Worm (Caenorhabditis elegans) whole organism, late embryonic: ENCODE results near the gene F37C4.4.

Source experiments
- F13H6.1 ChIP-seq: sonication (generic microtip); optimal IDR thresholded peaks from 2 replicates; lab custom pipeline; 2016; ENCODE audit warnings: missing genetic modification characterization, missing compliant biosample characterization
- K02D7.2 ChIP-seq: sonication (generic microtip); optimal IDR thresholded peaks from 2 replicates; lab custom pipeline; 2017; ENCODE audit warnings: mild to moderate bottlenecking, missing genetic modification characterization, missing compliant biosample characterization
- K09A11.1 ChIP-seq: sonication (generic microtip); optimal IDR thresholded peaks from 2 replicates; lab custom pipeline; 2017; ENCODE audit warnings: antibody characterized with exemption, mild to moderate bottlenecking, missing genetic modification characterization, missing compliant biosample characterization; ENCODE audit not compliant: insufficient read depth
- T23F11.4 ChIP-seq: fragments of 200-800 bp; sonication (Bioruptor generic); optimal IDR thresholded peaks from 2 replicates; lab custom pipeline; 2018; ENCODE audit warnings: mild to moderate bottlenecking, missing genetic modification characterization, missing compliant biosample characterization
- Y22D7AL.16 ChIP-seq: sonication (generic microtip); optimal IDR thresholded peaks from 2 replicates; lab custom pipeline; 2016; ENCODE audit warnings: missing genetic modification characterization, missing compliant biosample characterization
- ahr-1 ChIP-seq: sonication (generic microtip); optimal IDR thresholded peaks from 2 replicates; lab custom pipeline; 2016; ENCODE audit warnings: missing genetic modification characterization, missing compliant biosample characterization
- ama-1 ChIP-seq: fragments of 150-350 bp; optimal IDR thresholded peaks from 2 replicates; lab custom pipeline; 2014
- ceh-2 ChIP-seq: sonication (generic microtip); optimal IDR thresholded peaks from 2 replicates; lab custom pipeline; 2016; ENCODE audit warnings: missing genotype, missing genetic modification characterization, missing compliant biosample characterization
- ceh-22 ChIP-seq: sonication (generic microtip); optimal IDR thresholded peaks from 2 replicates; lab custom pipeline; 2017; ENCODE audit warnings: missing biosample characterization, missing genetic modification characterization
- ceh-24 ChIP-seq: sonication (generic microtip); optimal IDR thresholded peaks from 2 replicates; lab custom pipeline; 2016; ENCODE audit warnings: mild to moderate bottlenecking, missing genetic modification characterization, missing compliant biosample characterization
- ceh-34 ChIP-seq: sonication (generic microtip); optimal IDR thresholded peaks from 2 replicates; lab custom pipeline; 2016; ENCODE audit warnings: mild to moderate bottlenecking, missing genetic modification characterization, missing compliant biosample characterization
- ceh-45 ChIP-seq: fragments of 200-800 bp; sonication (Bioruptor generic); IDR thresholded peaks from 2 replicates; pipeline ENCODE4 v1.3.6; 2022; ENCODE audit warnings: missing genetic modification reagents, missing genetic modification characterization, missing compliant biosample characterization
- ceh-6 ChIP-seq: fragments of 200-800 bp; sonication (Bioruptor generic); optimal IDR thresholded peaks from 2 replicates; lab custom pipeline; 2018; ENCODE audit warnings: mild to moderate bottlenecking, missing genetic modification characterization, missing compliant biosample characterization
- che-1 ChIP-seq: sonication (generic microtip); optimal IDR thresholded peaks from 2 replicates; lab custom pipeline; 2016; ENCODE audit warnings: mild to moderate bottlenecking, missing genetic modification characterization, missing compliant biosample characterization
- dve-1 ChIP-seq: sonication (generic microtip); optimal IDR thresholded peaks from 2 replicates; lab custom pipeline; 2017; ENCODE audit warnings: antibody characterized with exemption, mild to moderate bottlenecking, missing genetic modification characterization, missing compliant biosample characterization
- elt-2 ChIP-seq: sonication (generic microtip); optimal IDR thresholded peaks from 2 replicates; lab custom pipeline; 2016; ENCODE audit warnings: missing genetic modification reagents, missing genetic modification characterization, missing compliant biosample characterization
- elt-4 ChIP-seq: sonication (generic microtip); optimal IDR thresholded peaks from 2 replicates; lab custom pipeline; 2016; ENCODE audit warnings: missing genetic modification characterization, missing compliant biosample characterization
- ets-4 ChIP-seq: sonication (generic microtip); optimal IDR thresholded peaks from 2 replicates; lab custom pipeline; 2016; ENCODE audit warnings: missing genetic modification characterization, missing compliant biosample characterization
- fax-1 ChIP-seq: sonication (generic microtip); optimal IDR thresholded peaks from 2 replicates; lab custom pipeline; 2016; ENCODE audit warnings: missing genotype, missing genetic modification characterization, missing compliant biosample characterization
- fkh-6 ChIP-seq: sonication (generic microtip); optimal IDR thresholded peaks from 2 replicates; lab custom pipeline; 2016; ENCODE audit warnings: missing genetic modification characterization, missing compliant biosample characterization
- hlh-6 ChIP-seq: sonication (generic microtip); optimal IDR thresholded peaks from 2 replicates; lab custom pipeline; 2016; ENCODE audit warnings: missing genotype, missing genetic modification characterization, missing compliant biosample characterization
- hlh-8 ChIP-seq: sonication (generic microtip); optimal IDR thresholded peaks from 2 replicates; lab custom pipeline; 2016; ENCODE audit warnings: missing genotype, missing genetic modification characterization, missing compliant biosample characterization
- nfya-1 ChIP-seq: sonication (generic microtip); optimal IDR thresholded peaks from 2 replicates; lab custom pipeline; 2017; ENCODE audit warnings: missing genetic modification characterization, mild to moderate bottlenecking, missing compliant biosample characterization, antibody characterized with exemption, moderate library complexity
- nhr-232 ChIP-seq: sonication (generic microtip); optimal IDR thresholded peaks from 2 replicates; lab custom pipeline; 2016; ENCODE audit warnings: missing genetic modification characterization, missing compliant biosample characterization
- odd-2 ChIP-seq: sonication (generic microtip); optimal IDR thresholded peaks from 2 replicates; lab custom pipeline; 2017; ENCODE audit warnings: antibody characterized with exemption, mild to moderate bottlenecking, missing genetic modification characterization, missing compliant biosample characterization
- pag-3 ChIP-seq: sonication (generic microtip); optimal IDR thresholded peaks from 2 replicates; lab custom pipeline; 2016; ENCODE audit warnings: missing compliant biosample characterization, missing genetic modification characterization, borderline replicate concordance
- pat-9 ChIP-seq: fragments of 200-800 bp; sonication (Bioruptor generic); optimal IDR thresholded peaks from 2 replicates; lab custom pipeline; 2018; ENCODE audit warnings: mild to moderate bottlenecking, missing genetic modification characterization, moderate library complexity, missing compliant biosample characterization
- pax-1 ChIP-seq: fragments of 150-350 bp; optimal IDR thresholded peaks from 2 replicates; lab custom pipeline; 2014; ENCODE audit warnings: missing biosample characterization, missing genetic modification characterization
- pha-4 ChIP-seq: fragments of 150-350 bp; optimal IDR thresholded peaks from 2 replicates; lab custom pipeline; 2018; ENCODE audit warnings: missing biosample characterization, missing genetic modification reagents, missing genetic modification characterization
- pqm-1 ChIP-seq: sonication (generic microtip); optimal IDR thresholded peaks from 2 replicates; lab custom pipeline; 2016; ENCODE audit warnings: missing genetic modification characterization, missing compliant biosample characterization
- pros-1 ChIP-seq: fragments of 150-350 bp; optimal IDR thresholded peaks from 2 replicates; lab custom pipeline; 2014; ENCODE audit warnings: missing biosample characterization, missing genetic modification reagents, missing genetic modification characterization
- rnt-1 ChIP-seq: sonication (generic microtip); optimal IDR thresholded peaks from 2 replicates; lab custom pipeline; 2016; ENCODE audit warnings: missing genetic modification characterization, missing compliant biosample characterization
- sox-2 ChIP-seq: fragments of 200-800 bp; sonication (Bioruptor generic); IDR thresholded peaks from 2 replicates; pipeline ENCODE4 v1.3.6; 2022; ENCODE audit warnings: missing genetic modification reagents, missing genetic modification characterization, missing compliant biosample characterization
- syd-9 ChIP-seq: sonication (generic microtip); optimal IDR thresholded peaks from 2 replicates; lab custom pipeline; 2016; ENCODE audit warnings: mild to moderate bottlenecking, missing genetic modification characterization, moderate library complexity, missing compliant biosample characterization
- tbx-2 ChIP-seq: sonication (generic microtip); optimal IDR thresholded peaks from 2 replicates; lab custom pipeline; 2016; ENCODE audit warnings: missing genetic modification characterization, missing compliant biosample characterization
- ttx-3 ChIP-seq: sonication (generic microtip); optimal IDR thresholded peaks from 2 replicates; lab custom pipeline; 2016; ENCODE audit warnings: missing genetic modification reagents, missing genetic modification characterization, missing compliant biosample characterization
- unc-3 ChIP-seq, 2 experiments: fragments of 200-800 bp in 1 of 2; sonication (Bioruptor generic) in 1 of 2; sonication (generic microtip) in 1 of 2; conservative IDR thresholded peaks in 1 of 2; optimal IDR thresholded peaks in 1 of 2; 2 replicates each; pipeline versions ENCODE4 v1.3.6 to Lab custom; 2016 to 2022; ENCODE audit warnings: missing compliant biosample characterization in 2 of 2, missing genetic modification characterization in 2 of 2, missing genetic modification reagents in 1 of 2
- unc-42 ChIP-seq: sonication (generic microtip); optimal IDR thresholded peaks from 2 replicates; lab custom pipeline; 2016; ENCODE audit warnings: missing genotype, missing genetic modification characterization, missing compliant biosample characterization
- unc-55 ChIP-seq: sonication (generic microtip); optimal IDR thresholded peaks from 2 replicates; lab custom pipeline; 2017; ENCODE audit warnings: missing biosample characterization, missing genetic modification reagents, missing genetic modification characterization

The F37C4.4 gene

DNA sequence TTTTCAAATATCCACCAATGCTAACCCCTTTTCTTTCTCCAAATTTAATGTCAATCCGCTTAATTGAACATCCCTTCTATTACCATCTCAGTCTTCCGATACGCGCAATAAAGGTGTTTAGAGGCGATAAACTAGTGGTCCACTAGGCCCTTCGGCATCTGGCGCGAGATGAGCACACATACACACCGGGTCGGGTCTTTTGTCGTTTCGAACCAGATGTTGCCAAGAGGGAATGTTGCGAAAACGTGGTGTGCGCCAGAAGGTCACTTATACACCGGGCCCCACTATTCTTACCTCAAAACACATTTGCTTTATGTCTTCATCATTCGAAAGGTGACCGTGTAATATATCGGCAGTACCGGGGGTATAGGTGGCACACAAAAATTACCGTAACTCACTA is 23.1 kb upstream of the F37C4.4 start:
- TF ChIP-seq hlh-8 (peak; percentile 81), T23F11.4 (no peak)

DNA sequence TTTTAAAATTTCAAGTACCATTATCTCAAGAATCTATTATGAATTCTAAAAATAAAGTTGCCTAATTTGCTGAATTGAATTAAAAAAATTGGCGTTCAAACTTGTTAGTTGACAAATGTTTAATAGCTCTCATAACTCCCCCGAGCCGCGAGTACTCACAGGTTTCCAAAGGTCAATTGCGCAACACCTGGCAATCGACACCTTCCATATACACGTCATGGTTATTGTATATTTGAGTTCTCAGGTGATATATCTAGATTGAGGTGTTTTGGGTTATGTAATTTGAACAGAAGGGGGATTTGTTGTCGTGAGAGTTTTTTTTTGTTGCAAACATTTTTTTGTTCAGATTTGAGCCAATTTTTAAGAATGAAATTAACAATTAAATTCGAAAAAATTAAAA is 22.5 kb upstream of the F37C4.4 start:
- TF ChIP-seq fax-1 (tag; lab: Kevin White, UChicago) = no peak
- no peak for TF ChIP-seq pqm-1 (tag; lab: Kevin White, UChicago)
- TF ChIP-seq ets-4 (tag; lab: Kevin White, UChicago) = no peak
- no peak for TF ChIP-seq rnt-1 (tag; lab: Kevin White, UChicago)
- no peak for TF ChIP-seq K02D7.2 (tag; lab: Kevin White, UChicago)
- no peak for TF ChIP-seq pros-1 (tag; lab: Kevin White, UChicago)
- no peak for TF ChIP-seq pha-4 (tag; lab: Kevin White, UChicago)
- no peak for TF ChIP-seq ama-1
- no peak for TF ChIP-seq syd-9 (tag; lab: Kevin White, UChicago)
- no peak for TF ChIP-seq odd-2 (tag; lab: Kevin White, UChicago)
- TF ChIP-seq unc-3 (GFP tag; conservative IDR thresholded peaks at IDR 0.05; lab: Robert Waterston, UW) = no peak
- no peak for TF ChIP-seq unc-3 (tag; optimal IDR thresholded peaks at IDR 0.05; lab: Kevin White, UChicago)
- no peak for TF ChIP-seq pag-3
- TF ChIP-seq K09A11.1 (tag; lab: Kevin White, UChicago) = no peak

DNA sequence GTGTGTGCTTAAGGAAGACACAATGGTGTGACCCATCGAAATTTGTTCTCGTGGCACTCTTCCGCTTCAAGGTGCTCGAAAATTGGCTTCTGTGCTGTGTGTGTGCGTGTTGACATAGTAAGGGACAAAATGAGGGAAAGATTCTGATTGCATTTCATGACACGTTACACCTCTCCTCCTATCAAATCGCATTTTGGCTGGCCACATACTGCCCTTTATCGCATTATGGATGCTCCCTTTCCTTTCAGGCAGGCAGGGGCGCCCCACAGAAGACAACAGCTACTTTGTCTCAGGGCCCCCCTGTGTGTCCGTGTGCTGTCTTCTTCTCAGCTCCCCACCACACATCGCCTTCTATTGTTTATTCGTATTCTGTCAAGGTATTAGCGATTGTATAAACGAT is 19.6 kb upstream of the F37C4.4 start:
- TF ChIP-seq elt-4 (tag; lab: Kevin White, UChicago) (peak; percentile 12), ceh-34 (peak; percentile 1), unc-42 (tag; lab: Kevin White, UChicago) (peak; percentile 91), ceh-22 (tag; lab: Kevin White, UChicago) (no peak)

DNA sequence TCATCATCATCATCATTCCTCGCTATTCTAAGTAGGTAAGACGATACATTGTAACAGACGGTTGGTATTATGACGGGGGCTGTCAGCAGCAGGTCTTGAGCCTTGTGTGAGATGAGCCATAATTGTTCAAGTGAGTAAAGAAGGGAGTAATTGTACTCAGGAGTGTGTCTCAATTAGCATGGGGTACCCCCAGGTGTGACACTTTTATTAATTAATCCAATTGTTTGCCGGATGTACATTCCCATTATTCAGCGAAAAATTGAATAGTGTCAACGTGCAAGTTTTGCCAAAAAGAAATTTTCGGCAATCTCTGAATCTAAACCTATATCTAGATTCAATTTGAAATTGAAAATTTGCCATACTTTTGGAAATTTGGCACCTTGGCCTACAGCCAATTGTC is 18.1 kb upstream of the F37C4.4 start:
- no peak for TF ChIP-seq unc-55
- no peak for TF ChIP-seq elt-4 (tag; lab: Kevin White, UChicago)
- no peak for TF ChIP-seq tbx-2
- TF ChIP-seq ceh-2 = no peak
- no peak for TF ChIP-seq K02D7.2 (tag; lab: Kevin White, UChicago)
- no peak for TF ChIP-seq fax-1 (tag; lab: Kevin White, UChicago)
- no peak for TF ChIP-seq F13H6.1 (tag; lab: Kevin White, UChicago)
- TF ChIP-seq pag-3 = no peak
- TF ChIP-seq fkh-6 (tag; lab: Kevin White, UChicago) = no peak
- no peak for TF ChIP-seq ceh-34
- no peak for TF ChIP-seq ceh-45 (GFP tag; lab: Robert Waterston, UW)
- no peak for TF ChIP-seq Y22D7AL.16 (tag; lab: Kevin White, UChicago)
- TF ChIP-seq dve-1 (tag; lab: Kevin White, UChicago) = no peak
- no peak for TF ChIP-seq ceh-6 (GFP tag; lab: Kevin White, UChicago)
- no peak for TF ChIP-seq ahr-1 (tag; lab: Kevin White, UChicago)
- no peak for TF ChIP-seq hlh-6 (tag; lab: Kevin White, UChicago)
- TF ChIP-seq ets-4 (tag; lab: Kevin White, UChicago) = no peak
- TF ChIP-seq che-1 = no peak
- TF ChIP-seq odd-2 (tag; lab: Kevin White, UChicago) = no peak
- no peak for TF ChIP-seq pat-9

DNA sequence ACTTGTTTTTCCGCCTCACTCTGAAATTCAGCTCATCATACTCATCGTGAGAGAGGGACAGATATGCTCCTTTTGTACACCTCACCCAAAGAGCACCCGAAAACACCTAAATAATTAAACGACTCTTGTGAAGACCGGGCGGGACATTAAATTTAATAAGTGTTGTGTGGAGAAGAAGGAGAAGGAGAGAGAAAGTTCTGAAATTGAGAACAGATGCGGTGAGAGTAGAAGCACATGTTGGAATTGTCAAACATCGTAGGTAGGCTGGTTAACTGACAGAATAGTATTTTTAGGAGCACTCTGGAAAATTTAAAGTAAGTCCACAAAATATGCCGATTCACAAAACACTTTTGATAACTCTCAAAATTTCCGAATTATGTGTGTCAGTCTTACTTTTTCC is 13.6 kb upstream of the F37C4.4 start:
- TF ChIP-seq K02D7.2 (tag; lab: Kevin White, UChicago) (no peak), ceh-24 (no peak), dve-1 (tag; lab: Kevin White, UChicago) (no peak), sox-2 (GFP tag; lab: Robert Waterston, UW) (no peak), elt-2 (tag; lab: Kevin White, UChicago) (no peak), Y22D7AL.16 (tag; lab: Kevin White, UChicago) (no peak), pax-1 (tag; lab: Kevin White, UChicago) (no peak), nfya-1 (tag; lab: Kevin White, UChicago) (no peak), nhr-232 (tag; lab: Kevin White, UChicago) (no peak), ttx-3 (tag; lab: Kevin White, UChicago) (no peak)
